Fruit fly (Drosophila melanogaster) whole organism: Measurements from ENCODE around the gene CG10165.
A peak's percentile ranks its signal among the peaks of the same experiment; 100 is the strongest.

Experiments
- CG8478 ChIP-seq: fragments of >200 bp; optimal IDR thresholded peaks from 2 replicates; lab custom pipeline; 2018; ENCODE audit warnings: inconsistent platforms
- Dll ChIP-seq: fragments of >200 bp; optimal IDR thresholded peaks from 2 replicates; lab custom pipeline; 2017
- EcR ChIP-seq, 2 experiments: fragments of >200 bp; optimal IDR thresholded peaks; 2 replicates each; lab custom pipeline; 2017; ENCODE audit warnings: missing biosample characterization in 2 of 2, missing genetic modification characterization in 2 of 2, missing genetic modification reagents in 2 of 2
- pan ChIP-seq: fragments of >200 bp; optimal IDR thresholded peaks from 2 replicates; lab custom pipeline; 2017
- psq ChIP-seq: fragments of >200 bp; optimal IDR thresholded peaks from 2 replicates; lab custom pipeline; 2017
- usp ChIP-seq: fragments of >200 bp; optimal IDR thresholded peaks from 2 replicates; lab custom pipeline; 2017; ENCODE audit warnings: missing biosample characterization, missing genetic modification characterization, mixed read lengths

The CG10165 gene

DNA sequence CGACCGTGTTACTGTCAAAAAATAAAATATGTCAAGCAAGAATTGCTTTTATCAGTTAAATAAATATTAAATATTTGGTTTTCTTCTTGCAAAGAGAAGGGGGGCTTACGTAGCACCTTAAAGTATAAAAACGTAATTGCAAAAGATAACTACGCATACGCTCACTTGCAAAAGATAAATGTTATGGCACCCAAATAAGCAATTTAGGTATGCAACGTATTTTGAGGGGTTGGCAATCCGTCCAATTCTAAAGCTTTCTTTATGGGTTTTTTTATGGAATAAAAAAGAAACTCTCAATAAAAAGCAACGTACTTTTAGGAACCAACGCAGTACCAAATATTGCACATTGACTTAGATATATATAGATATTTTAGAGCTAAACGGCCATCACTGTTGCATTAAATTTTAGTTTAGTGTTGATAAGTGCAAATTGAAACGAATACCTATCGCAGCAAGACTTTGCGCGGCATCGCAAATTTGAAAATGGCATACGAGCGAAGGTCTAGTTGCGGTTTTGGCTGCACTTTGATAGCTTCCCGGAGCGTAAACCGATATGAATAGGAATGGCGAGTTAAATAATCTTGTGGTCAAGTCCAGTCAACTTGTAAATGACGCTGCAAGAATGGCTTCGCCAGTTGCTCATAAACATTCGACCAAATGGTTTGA, 35.3 kb upstream of the CG10165 start, which contains the start of gene CG13077:
CG13077 (plus strand) TSS at position 631 of the 666 bp plus-strand sequence.
- TF ChIP-seq psq (lab: Kevin White, UChicago) (no peak), EcR (GFP tag; optimal IDR thresholded peaks at IDR 0.05; lab: Kevin White, UChicago) (no peak), pan (lab: Kevin White, UChicago) (no peak), Dll (lab: Kevin White, UChicago) (no peak), usp (no peak), CG8478 (no peak)

DNA sequence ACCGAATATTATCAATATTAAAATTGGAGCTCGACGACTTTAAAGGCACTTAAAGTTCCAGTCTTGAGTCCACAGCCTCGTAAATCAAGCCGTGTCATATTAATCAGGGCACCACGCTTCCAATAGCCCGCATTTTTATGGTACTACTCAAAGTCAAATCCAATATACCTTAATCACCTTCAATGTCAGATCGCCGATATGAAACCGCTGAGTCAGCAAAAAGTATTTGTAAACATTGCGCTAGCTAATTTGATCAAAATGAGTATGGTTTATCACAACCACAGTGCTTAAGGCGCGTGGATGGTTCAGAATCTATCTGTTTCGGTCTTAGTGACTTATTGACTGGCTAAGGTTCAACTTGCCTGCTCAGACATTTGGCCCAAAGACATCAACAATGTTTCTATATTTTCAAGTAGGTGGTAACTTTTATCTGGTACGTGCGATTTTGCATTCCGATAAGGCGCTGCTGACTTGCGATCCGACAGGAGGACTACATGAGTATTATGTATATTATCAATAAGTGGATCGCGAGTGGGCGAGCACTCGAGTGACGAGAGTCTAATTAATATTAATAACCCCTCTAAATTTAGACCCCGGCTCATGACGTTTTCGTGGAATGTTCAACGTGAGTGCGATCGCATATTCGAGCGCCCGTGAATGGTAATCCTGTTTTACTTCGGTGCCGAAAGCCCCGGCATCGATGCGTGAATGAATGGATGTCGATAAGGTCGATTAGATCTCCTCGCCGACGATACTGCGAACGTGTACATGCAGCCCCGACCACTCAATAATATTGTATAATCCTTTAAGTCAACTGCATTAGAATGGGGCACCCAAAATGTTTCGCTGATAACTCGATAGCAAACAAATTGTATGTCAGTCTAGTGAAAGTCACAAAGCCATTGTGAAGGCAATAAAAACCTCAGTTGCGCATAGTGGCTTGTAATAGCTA, 33.2 kb upstream of the CG10165 start, which contains the start of gene CG13078:
CG13078 (plus strand) TSS at position 902 of the 952 bp plus-strand sequence.
- TF ChIP-seq CG8478 (no peak), pan (lab: Kevin White, UChicago) (no peak), psq (lab: Kevin White, UChicago) (no peak), usp (no peak), Dll (lab: Kevin White, UChicago) (no peak), EcR (GFP tag; optimal IDR thresholded peaks at IDR 0.05; lab: Kevin White, UChicago) (no peak)

DNA sequence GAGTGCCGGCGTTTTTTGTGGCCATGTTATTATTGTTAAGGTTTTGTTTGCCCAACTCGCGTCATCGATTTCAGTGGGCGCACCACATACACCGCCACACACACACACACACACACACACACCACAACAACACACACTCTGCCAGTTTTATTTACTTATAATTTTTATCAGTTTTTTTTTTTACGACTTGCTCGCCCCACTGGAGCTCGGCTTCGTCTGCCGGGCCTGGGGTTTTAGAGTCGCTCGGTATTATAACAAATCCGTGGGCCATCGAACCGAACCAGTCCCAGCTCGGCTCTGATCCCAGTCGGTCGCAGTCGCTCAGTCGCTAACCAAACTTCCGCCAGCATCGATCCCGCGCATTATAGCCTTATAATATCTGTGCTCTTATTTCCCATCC, 19.3 kb upstream of the CG10165 start:
- TF ChIP-seq Dll (lab: Kevin White, UChicago) (no peak), pan (lab: Kevin White, UChicago) (no peak), EcR (GFP tag; optimal IDR thresholded peaks at IDR 0.05; lab: Kevin White, UChicago) (peak in 1 of 2 experiments; percentile 73)

DNA sequence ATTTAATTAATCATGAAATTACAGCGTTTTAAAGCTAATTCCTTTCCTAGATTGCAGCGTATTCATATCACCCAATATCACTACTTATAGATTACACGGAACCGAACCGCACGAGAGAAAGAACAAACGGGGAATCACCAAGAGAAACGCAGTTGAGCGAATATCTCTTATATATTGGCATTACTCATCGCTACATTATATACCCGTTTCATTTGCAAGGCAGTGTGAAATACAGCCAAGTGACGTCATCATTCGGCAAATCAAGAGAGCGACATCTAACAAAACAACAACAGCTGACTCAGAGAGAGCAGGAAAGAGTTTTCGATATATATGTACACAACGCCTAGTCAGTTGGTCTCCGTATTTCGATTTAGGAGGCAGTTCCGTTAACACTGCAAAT, 18.1 kb upstream of the CG10165 start, which contains the start of gene Tep4:
Tep4 (plus strand) TSS at position 350 of the 400 bp plus-strand sequence.
- TF ChIP-seq usp = no peak
- no peak for TF ChIP-seq Dll (lab: Kevin White, UChicago)
- TF ChIP-seq CG8478 = no peak
- no peak for TF ChIP-seq pan (lab: Kevin White, UChicago)
- no peak for TF ChIP-seq psq (lab: Kevin White, UChicago)
- no peak for TF ChIP-seq EcR (GFP tag; optimal IDR thresholded peaks at IDR 0.05; lab: Kevin White, UChicago)

DNA sequence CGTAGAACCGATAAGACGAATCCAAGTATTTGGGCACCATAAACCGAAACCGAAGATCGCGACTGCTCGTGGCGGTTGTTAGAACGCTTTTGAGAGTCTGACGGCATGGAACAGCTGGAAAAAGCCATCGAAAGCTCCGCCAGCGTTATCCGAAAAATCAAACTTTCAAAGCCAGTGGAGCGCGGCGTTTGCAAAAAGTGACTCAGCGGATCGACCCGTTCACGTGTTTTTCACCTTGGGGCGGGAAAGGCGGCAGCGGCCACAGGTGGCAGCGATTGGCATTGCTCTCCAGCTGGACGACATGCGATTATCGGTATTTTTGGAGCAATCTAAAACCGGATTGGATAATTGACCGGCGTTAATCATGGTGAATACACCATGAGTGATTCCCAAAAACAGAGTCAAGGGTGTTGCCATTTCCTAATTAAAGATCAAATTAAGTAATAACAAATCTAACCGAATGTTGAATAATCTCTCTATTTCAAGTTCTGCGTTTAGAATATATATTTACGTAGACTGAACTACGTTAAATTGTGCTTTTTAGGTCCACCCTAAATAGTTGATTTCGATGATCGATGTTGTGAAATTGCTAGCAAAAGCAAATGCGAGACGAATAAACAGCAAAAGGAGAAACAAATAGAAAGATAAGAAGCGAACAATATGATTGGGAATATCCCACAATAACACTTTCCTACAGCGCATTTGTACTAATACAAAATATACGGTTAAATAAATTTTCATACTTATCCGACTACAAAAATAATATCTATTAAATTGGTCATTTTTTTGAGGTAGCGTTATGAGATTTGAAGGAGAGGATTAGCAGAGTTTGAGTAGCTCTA, 17.0 kb upstream of the CG10165 start, which contains the start of gene CG10337:
CG10337 (minus strand) TSS at position 91 of the 842 bp plus-strand sequence.
- TF ChIP-seq EcR (GFP tag; optimal IDR thresholded peaks at IDR 0.05; lab: Kevin White, UChicago) = no peak
- no peak for TF ChIP-seq Dll (lab: Kevin White, UChicago)
- no peak for TF ChIP-seq usp
- TF ChIP-seq CG8478 = no peak
- TF ChIP-seq pan (lab: Kevin White, UChicago) = no peak
- TF ChIP-seq psq (lab: Kevin White, UChicago) = no peak

DNA sequence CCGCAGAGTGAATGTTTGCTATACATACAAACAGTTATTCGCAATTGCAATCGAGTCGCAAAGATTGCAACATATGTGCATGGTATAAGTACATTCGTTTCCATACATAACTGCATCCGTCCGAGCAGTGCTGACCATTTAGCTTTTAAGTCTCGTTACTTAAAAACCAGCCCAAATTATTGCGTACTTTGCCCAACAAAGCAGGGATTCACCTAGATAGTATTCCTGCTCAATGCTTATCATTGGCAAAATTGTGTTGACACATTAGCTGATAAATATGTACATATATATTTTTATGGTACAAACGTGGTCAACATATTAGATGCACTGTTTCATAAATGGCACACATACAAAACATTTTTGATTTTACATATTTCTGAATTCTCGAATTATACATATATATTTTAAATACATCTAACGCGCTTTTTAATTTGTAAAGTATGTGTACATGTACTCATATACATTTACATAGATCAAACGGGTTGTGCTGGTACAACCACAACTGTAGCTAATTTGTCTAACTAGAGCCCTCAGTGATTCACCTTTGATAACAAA, 13.0 kb upstream of the CG10165 start:
- no peak for TF ChIP-seq Dll (lab: Kevin White, UChicago)
- no peak for TF ChIP-seq psq (lab: Kevin White, UChicago)
- TF ChIP-seq CG8478 = no peak
- no peak for TF ChIP-seq pan (lab: Kevin White, UChicago)

DNA sequence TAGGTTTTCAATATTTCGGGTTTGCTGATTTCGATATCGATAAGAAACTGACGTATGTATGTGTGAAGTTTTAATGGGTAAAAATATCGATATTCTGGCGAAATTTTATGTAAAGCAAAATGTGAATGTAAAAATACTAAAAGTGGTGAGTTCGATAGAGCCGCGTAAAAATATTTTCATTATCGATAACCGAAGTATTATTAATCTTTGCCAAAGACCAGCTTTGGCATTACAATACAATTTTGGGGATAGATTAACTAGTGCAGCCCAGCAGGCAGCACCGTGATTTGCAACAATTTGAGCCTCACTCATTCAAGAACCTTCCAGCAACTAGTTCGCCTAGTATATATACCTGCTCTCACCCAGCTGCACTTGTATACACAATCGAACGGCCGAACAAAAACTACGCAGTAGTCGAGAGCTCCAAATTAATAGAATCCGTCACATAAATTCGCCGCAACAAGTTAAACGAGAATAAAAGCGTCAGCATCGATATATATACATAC, 12.2 kb upstream of the CG10165 start:
- TF ChIP-seq CG8478 (no peak), Dll (lab: Kevin White, UChicago) (no peak), EcR (GFP tag; optimal IDR thresholded peaks at IDR 0.05; lab: Kevin White, UChicago) (no peak), pan (lab: Kevin White, UChicago) (no peak), psq (lab: Kevin White, UChicago) (no peak)

DNA sequence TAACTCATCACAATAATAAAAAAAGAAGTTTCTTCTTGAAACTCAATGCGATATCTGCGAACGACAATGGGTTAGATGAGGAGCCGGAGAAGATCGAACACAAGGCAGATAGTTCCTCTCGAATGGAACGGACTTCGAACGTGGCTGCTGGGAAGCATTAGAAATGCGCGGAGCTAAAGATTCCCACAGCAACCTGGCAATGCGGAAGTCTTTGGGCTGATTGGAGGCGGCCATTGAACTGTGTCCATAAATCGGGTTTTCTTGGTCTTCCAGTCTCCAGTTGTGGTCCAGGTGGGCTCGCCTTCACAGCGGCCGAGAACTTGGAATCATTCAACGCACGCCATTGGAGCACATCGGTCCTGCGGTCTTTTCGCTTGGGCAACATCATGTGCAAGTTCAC, 10.2 kb upstream of the CG10165 start, which contains the start of gene CG13081:
CG13081 (plus strand) TSS at position 301 of the 400 bp plus-strand sequence.
- no peak for TF ChIP-seq Dll (lab: Kevin White, UChicago)
- no peak for TF ChIP-seq psq (lab: Kevin White, UChicago)
- TF ChIP-seq usp = no peak
- TF ChIP-seq CG8478 = no peak
- peak in 1 of 2 experiments; percentile 42 for TF ChIP-seq EcR (GFP tag; optimal IDR thresholded peaks at IDR 0.05; lab: Kevin White, UChicago)
- no peak for TF ChIP-seq pan (lab: Kevin White, UChicago)

DNA sequence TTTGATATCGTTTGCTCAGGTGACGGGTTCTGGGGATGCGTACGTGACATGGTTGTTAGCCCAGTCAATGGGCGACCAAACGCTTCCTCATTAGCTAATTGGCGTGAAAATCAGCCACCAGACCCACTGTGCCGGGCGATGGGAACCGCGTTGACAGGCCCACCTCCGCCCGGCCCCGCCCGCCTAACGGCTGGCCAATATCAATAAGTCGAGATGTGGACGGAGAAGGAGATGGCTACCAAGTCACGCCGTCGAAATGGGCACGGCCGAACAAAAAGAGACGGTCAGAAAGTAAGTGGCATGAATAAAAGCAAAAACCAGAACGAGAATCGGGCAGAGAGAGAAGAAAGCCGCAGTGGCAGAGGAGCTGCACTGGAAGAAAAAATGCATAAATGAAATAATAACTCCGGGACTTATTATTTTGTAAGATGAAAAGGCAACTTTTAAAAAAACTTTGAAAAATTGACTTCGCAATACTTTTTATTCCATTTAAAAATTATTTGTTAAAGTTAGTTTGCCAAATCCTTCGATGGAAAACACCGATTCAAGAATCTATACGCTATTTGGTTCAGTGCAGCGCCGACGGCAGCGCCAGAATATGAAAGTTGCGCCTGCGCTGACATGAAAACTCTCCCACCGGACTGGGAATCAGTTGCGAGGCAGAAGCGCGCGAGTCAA, 7.8 kb upstream of the CG10165 start, which contains the start of gene CG13082:
CG13082 (plus strand) TSS at position 647 of the 678 bp plus-strand sequence.
- TF ChIP-seq EcR (GFP tag; optimal IDR thresholded peaks at IDR 0.05; lab: Kevin White, UChicago) (no peak), pan (lab: Kevin White, UChicago) (no peak), usp (no peak), Dll (lab: Kevin White, UChicago) (no peak), psq (lab: Kevin White, UChicago) (no peak), CG8478 (no peak)

DNA sequence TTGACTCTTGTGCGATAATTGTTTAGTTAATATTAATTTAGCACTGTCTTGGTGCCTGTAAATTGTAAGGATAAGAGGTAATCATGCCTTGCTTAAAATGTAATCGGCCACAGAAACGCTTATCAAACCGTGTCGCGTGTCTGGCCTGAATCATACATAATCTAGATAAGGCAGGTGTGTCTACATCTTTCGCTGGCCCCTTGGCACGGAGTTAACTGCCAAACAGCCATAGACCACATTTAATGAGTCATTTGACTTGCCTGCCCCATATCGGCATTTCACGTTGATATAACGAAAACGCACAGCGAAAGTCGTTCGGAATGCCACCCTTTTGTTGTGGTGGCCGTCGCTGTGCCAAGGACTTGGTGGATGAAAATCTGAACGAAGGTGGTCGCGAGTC, 5.1 kb upstream of the CG10165 start, which contains the start of gene CG31697:
CG31697 (plus strand) TSS at position 215 of the 400 bp plus-strand sequence.
- no peak for TF ChIP-seq psq (lab: Kevin White, UChicago)
- no peak for TF ChIP-seq pan (lab: Kevin White, UChicago)
- no peak for TF ChIP-seq Dll (lab: Kevin White, UChicago)
- no peak for TF ChIP-seq CG8478
- no peak for TF ChIP-seq usp
- TF ChIP-seq EcR (GFP tag; optimal IDR thresholded peaks at IDR 0.05; lab: Kevin White, UChicago) = no peak
